Worm (Caenorhabditis elegans) whole organism, L3 larva: ENCODE data around the gene ZK792.12.

Experiments used
- R02D3.7 ChIP-seq: fragments of 150-350 bp; optimal IDR thresholded peaks from 2 replicates; lab custom pipeline; 2014; ENCODE audit warnings: missing biosample characterization, missing genetic modification characterization
- ZK546.5 ChIP-seq: sonication (generic microtip); optimal IDR thresholded peaks from 2 replicates; lab custom pipeline; 2017; ENCODE audit warnings: missing biosample characterization, missing genetic modification characterization
- aly-2 ChIP-seq: fragments of 150-350 bp; optimal IDR thresholded peaks from 2 replicates; lab custom pipeline; 2014; ENCODE audit warnings: missing biosample characterization, missing genetic modification characterization
- ama-1 ChIP-seq: fragments of 150-350 bp; optimal IDR thresholded peaks from 2 replicates; lab custom pipeline; 2018
- ceh-16 ChIP-seq: sonication (generic microtip); optimal IDR thresholded peaks from 2 replicates; lab custom pipeline; 2017; ENCODE audit warnings: missing biosample characterization, missing genetic modification characterization
- ceh-28 ChIP-seq: fragments of 150-350 bp; optimal IDR thresholded peaks from 2 replicates; lab custom pipeline; 2014; ENCODE audit warnings: missing biosample characterization, missing genetic modification reagents, missing genetic modification characterization
- ceh-82 ChIP-seq: fragments of 150-350 bp; optimal IDR thresholded peaks from 2 replicates; lab custom pipeline; 2014; ENCODE audit warnings: missing biosample characterization, missing genetic modification characterization
- ceh-9 ChIP-seq: sonication (generic microtip); optimal IDR thresholded peaks from 2 replicates; lab custom pipeline; 2018; ENCODE audit warnings: missing biosample characterization, missing genetic modification characterization
- daf-12 ChIP-seq: fragments of 150-350 bp; optimal IDR thresholded peaks from 2 replicates; lab custom pipeline; 2014; ENCODE audit warnings: missing biosample characterization, missing genetic modification reagents, missing genetic modification characterization
- egl-27 ChIP-seq: sonication (generic microtip); optimal IDR thresholded peaks from 4 replicates; lab custom pipeline; 2017; ENCODE audit warnings: missing biosample characterization, missing genetic modification reagents, missing genetic modification characterization
- egl-5 ChIP-seq: fragments of 150-350 bp; optimal IDR thresholded peaks from 2 replicates; lab custom pipeline; 2017; ENCODE audit warnings: missing biosample characterization, missing genetic modification reagents, missing genetic modification characterization, inconsistent platforms
- elt-1 ChIP-seq: fragments of 150-350 bp; optimal IDR thresholded peaks from 2 replicates; lab custom pipeline; 2014; ENCODE audit warnings: missing biosample characterization, missing genetic modification characterization
- elt-2 ChIP-seq: sonication (generic microtip); optimal IDR thresholded peaks from 2 replicates; lab custom pipeline; 2016; ENCODE audit warnings: missing genetic modification reagents, mild to moderate bottlenecking, missing genetic modification characterization, missing compliant biosample characterization
- elt-3 ChIP-seq, 3 experiments: fragments of 150-350 bp in 1 of 3; sonication (generic microtip) in 2 of 3; optimal IDR thresholded peaks; 2 replicates in 2 of 3; 4 replicates in 1 of 3; lab custom pipeline; 2014 to 2017; ENCODE audit warnings: missing biosample characterization in 3 of 3, missing genetic modification characterization in 3 of 3
- eor-1 ChIP-seq, 2 experiments: fragments of 150-350 bp; optimal IDR thresholded peaks; 2 replicates each; lab custom pipeline; 2014 to 2018; ENCODE audit warnings: missing biosample characterization in 2 of 2, missing genetic modification characterization in 2 of 2
- fkh-10 ChIP-seq: sonication (generic microtip); optimal IDR thresholded peaks from 2 replicates; lab custom pipeline; 2017; ENCODE audit warnings: missing biosample characterization, missing genetic modification reagents, missing genetic modification characterization
- fkh-2 ChIP-seq: fragments of 150-350 bp; optimal IDR thresholded peaks from 2 replicates; lab custom pipeline; 2014; ENCODE audit warnings: missing biosample characterization, missing genetic modification reagents, missing genetic modification characterization
- fos-1 ChIP-seq: fragments of 150-350 bp; optimal IDR thresholded peaks from 2 replicates; lab custom pipeline; 2014; ENCODE audit warnings: missing biosample characterization, missing genetic modification characterization
- hmg-11 ChIP-seq: sonication (generic microtip); optimal IDR thresholded peaks from 2 replicates; lab custom pipeline; 2016; ENCODE audit warnings: missing genetic modification characterization, missing compliant biosample characterization
- jun-1 ChIP-seq: fragments of 150-350 bp; optimal IDR thresholded peaks from 2 replicates; lab custom pipeline; 2014; ENCODE audit warnings: missing biosample characterization, missing genetic modification reagents, missing genetic modification characterization
- lin-15B ChIP-seq: fragments of 150-350 bp; optimal IDR thresholded peaks from 2 replicates; lab custom pipeline; 2014; ENCODE audit warnings: missing biosample characterization, missing genetic modification characterization
- lin-39 ChIP-seq: fragments of 150-350 bp; optimal IDR thresholded peaks from 2 replicates; lab custom pipeline; 2018; ENCODE audit warnings: missing biosample characterization, missing genetic modification reagents, missing genetic modification characterization
- lsy-12 ChIP-seq: sonication (generic microtip); optimal IDR thresholded peaks from 2 replicates; lab custom pipeline; 2016; ENCODE audit warnings: mild to moderate bottlenecking, missing genetic modification characterization, missing compliant biosample characterization
- mdl-1 ChIP-seq: fragments of 150-350 bp; optimal IDR thresholded peaks from 2 replicates; lab custom pipeline; 2014; ENCODE audit warnings: missing biosample characterization, missing genetic modification characterization
- mml-1 ChIP-seq: fragments of 150-350 bp; sonication (generic microtip); optimal IDR thresholded peaks from 3 replicates; lab custom pipeline; 2014; ENCODE audit warnings: missing biosample characterization, missing genetic modification characterization
- nfya-1 ChIP-seq: sonication (generic microtip); optimal IDR thresholded peaks from 2 replicates; lab custom pipeline; 2017; ENCODE audit warnings: missing genetic modification characterization, mild to moderate bottlenecking, missing compliant biosample characterization, antibody characterized with exemption, moderate library complexity; ENCODE audit not compliant: insufficient read depth
- nhr-11 ChIP-seq: fragments of 150-350 bp; optimal IDR thresholded peaks from 2 replicates; lab custom pipeline; 2014; ENCODE audit warnings: missing biosample characterization, missing genetic modification characterization
- nhr-12 ChIP-seq: fragments of 150-350 bp; optimal IDR thresholded peaks from 2 replicates; lab custom pipeline; 2014; ENCODE audit warnings: missing biosample characterization, missing genetic modification characterization
- nhr-23 ChIP-seq: fragments of 150-350 bp; optimal IDR thresholded peaks from 2 replicates; lab custom pipeline; 2014; ENCODE audit warnings: missing biosample characterization, missing genetic modification reagents, missing genetic modification characterization
- nhr-237 ChIP-seq: fragments of 150-350 bp; optimal IDR thresholded peaks from 2 replicates; lab custom pipeline; 2014; ENCODE audit warnings: missing biosample characterization, missing genetic modification characterization
- nhr-25 ChIP-seq: sonication (generic microtip); optimal IDR thresholded peaks from 2 replicates; lab custom pipeline; 2017; ENCODE audit warnings: missing biosample characterization, missing genetic modification characterization
- nhr-28 ChIP-seq: fragments of 150-350 bp; optimal IDR thresholded peaks from 2 replicates; lab custom pipeline; 2014; ENCODE audit warnings: missing biosample characterization, missing genetic modification characterization
- nhr-43 ChIP-seq: sonication (generic microtip); optimal IDR thresholded peaks from 2 replicates; lab custom pipeline; 2016; ENCODE audit warnings: mild to moderate bottlenecking, missing genetic modification characterization, missing compliant biosample characterization; ENCODE audit not compliant: poor library complexity, severe bottlenecking
- nhr-67 ChIP-seq: fragments of 150-350 bp; optimal IDR thresholded peaks from 2 replicates; lab custom pipeline; 2014; ENCODE audit warnings: missing biosample characterization, missing genetic modification characterization
- nhr-76 ChIP-seq: fragments of 150-350 bp; sonication (generic microtip); optimal IDR thresholded peaks from 5 replicates; lab custom pipeline; 2014; ENCODE audit warnings: missing biosample characterization, missing genetic modification characterization
- nhr-77 ChIP-seq: fragments of 150-350 bp; optimal IDR thresholded peaks from 2 replicates; lab custom pipeline; 2014; ENCODE audit warnings: missing biosample characterization, missing genetic modification characterization
- pha-4 ChIP-seq: fragments of 150-350 bp; optimal IDR thresholded peaks from 2 replicates; lab custom pipeline; 2014; ENCODE audit warnings: missing biosample characterization, missing genetic modification reagents, missing genetic modification characterization
- pqm-1 ChIP-seq: fragments of 150-350 bp; optimal IDR thresholded peaks from 2 replicates; lab custom pipeline; 2017; ENCODE audit warnings: missing biosample characterization, missing genetic modification characterization, inconsistent platforms
- sea-2 ChIP-seq: fragments of 150-350 bp; sonication (generic microtip); optimal IDR thresholded peaks from 4 replicates; lab custom pipeline; 2014; ENCODE audit warnings: missing biosample characterization, missing genetic modification reagents, missing genetic modification characterization
- skn-1 ChIP-seq: fragments of 150-350 bp; optimal IDR thresholded peaks from 2 replicates; lab custom pipeline; 2014; ENCODE audit warnings: missing biosample characterization, missing genetic modification characterization
- snpc-4 ChIP-seq: fragments of 150-350 bp; optimal IDR thresholded peaks from 2 replicates; lab custom pipeline; 2014; ENCODE audit warnings: missing biosample characterization, missing genetic modification characterization
- tbx-2 ChIP-seq: sonication (generic microtip); optimal IDR thresholded peaks from 2 replicates; lab custom pipeline; 2016; ENCODE audit warnings: mild to moderate bottlenecking, missing genetic modification characterization, missing compliant biosample characterization
- unc-39 ChIP-seq: sonication (generic microtip); optimal IDR thresholded peaks from 4 replicates; lab custom pipeline; 2017; ENCODE audit warnings: missing biosample characterization, missing genetic modification characterization
- unc-62 ChIP-seq: fragments of 150-350 bp; sonication (generic microtip); optimal IDR thresholded peaks from 4 replicates; lab custom pipeline; 2014; ENCODE audit warnings: missing biosample characterization, missing genetic modification reagents, missing genetic modification characterization
- zag-1 ChIP-seq: fragments of 150-350 bp; optimal IDR thresholded peaks from 2 replicates; lab custom pipeline; 2014; ENCODE audit warnings: missing biosample characterization, missing genetic modification characterization
- ztf-11 ChIP-seq: fragments of 150-350 bp; optimal IDR thresholded peaks from 2 replicates; lab custom pipeline; 2014; ENCODE audit warnings: missing biosample characterization, missing genetic modification characterization
- ztf-4 ChIP-seq: fragments of 150-350 bp; optimal IDR thresholded peaks from 2 replicates; lab custom pipeline; 2014; ENCODE audit warnings: missing biosample characterization, missing genetic modification characterization

The ZK792.12 gene

ce11 chrIV:11690988-11691387, 2.6 kb upstream of the ZK792.12 start, which contains the start of gene let-60:
let-60 (minus strand) TSS chrIV:11691088.
- TF ChIP-seq lin-39 (tag; lab: Kevin White, UChicago) (no peak), snpc-4 (tag; lab: Kevin White, UChicago) (no peak), mdl-1 (tag; lab: Kevin White, UChicago) (no peak), ceh-28 (no peak), nhr-28 (tag; lab: Kevin White, UChicago) (no peak), zag-1 (no peak)

- TF ChIP-seq lin-39 (tag; lab: Kevin White, UChicago) (peak; percentile 27), ztf-11 (tag; lab: Kevin White, UChicago) (no peak)
These were observed 2.1 kb upstream of the ZK792.12 start for ce11 chrIV:11691524-11691923.

ce11 chrIV:11692071-11692673, 1.4 kb upstream of the ZK792.12 start:
- peak; percentile 24 for TF ChIP-seq unc-39
- no peak for TF ChIP-seq ZK546.5 (tag; lab: Kevin White, UChicago)
- no peak for TF ChIP-seq R02D3.7 (tag; lab: Kevin White, UChicago)
- peak; percentile 64 for TF ChIP-seq hmg-11 (tag; lab: Kevin White, UChicago)
- no peak for TF ChIP-seq mml-1 (tag; lab: Kevin White, UChicago)
- TF ChIP-seq lin-15B (tag; lab: Kevin White, UChicago), result peak; percentile 62
- no peak for TF ChIP-seq zag-1
- peak; percentile 22 for TF ChIP-seq elt-1 (tag; lab: Kevin White, UChicago)
- peak; percentile 51 for TF ChIP-seq lsy-12 (tag; lab: Kevin White, UChicago)
- peak; percentile 60 for TF ChIP-seq snpc-4 (tag; lab: Kevin White, UChicago)
- no peak for TF ChIP-seq mdl-1 (tag; lab: Kevin White, UChicago)
- no peak for TF ChIP-seq nhr-237
- no peak for TF ChIP-seq ceh-9
- TF ChIP-seq nfya-1 (tag; lab: Kevin White, UChicago), result peak; percentile 84
- peak; percentile 7 for TF ChIP-seq ceh-82
- TF ChIP-seq ama-1 (lab: Kevin White, UChicago), result peak; percentile 47
- TF ChIP-seq nhr-43 (tag; lab: Kevin White, UChicago), result no peak
- TF ChIP-seq pha-4, result peak; percentile 92
- TF ChIP-seq nhr-76, result no peak
- peak; percentile 51 for TF ChIP-seq ceh-28
- peak; percentile 96 for TF ChIP-seq elt-2 (tag; lab: Kevin White, UChicago)
- no peak for TF ChIP-seq nhr-28 (tag; lab: Kevin White, UChicago)
- TF ChIP-seq tbx-2 (tag; lab: Kevin White, UChicago), result peak; percentile 38
- TF ChIP-seq nhr-23 (tag; lab: Kevin White, UChicago), result peak; percentile 75
- TF ChIP-seq fkh-2 (tag; lab: Kevin White, UChicago), result no peak
- no peak for TF ChIP-seq aly-2 (tag; lab: Kevin White, UChicago)
- TF ChIP-seq skn-1 (tag; lab: Kevin White, UChicago), result peak; percentile 47
- TF ChIP-seq lin-39 (tag; lab: Kevin White, UChicago), result peak; percentile 73
- no peak for TF ChIP-seq sea-2 (GFP tag; lab: Kevin White, UChicago)
- no peak for TF ChIP-seq ztf-11 (tag; lab: Kevin White, UChicago)
- TF ChIP-seq nhr-67 (tag; lab: Kevin White, UChicago), result no peak
- TF ChIP-seq daf-12 (tag; lab: Kevin White, UChicago), result no peak
- TF ChIP-seq fos-1 (tag; lab: Kevin White, UChicago), result peak; percentile 1
- TF ChIP-seq jun-1 (tag; lab: Kevin White, UChicago), result peak; percentile 78
- TF ChIP-seq egl-5 (tag; lab: Kevin White, UChicago), result no peak
- TF ChIP-seq fkh-10 (GFP tag; lab: Kevin White, UChicago), result peak; percentile 41
- peak; percentile 88 for TF ChIP-seq pqm-1 (tag; lab: Kevin White, UChicago)
- no peak for TF ChIP-seq ztf-4 (tag; lab: Kevin White, UChicago)
- TF ChIP-seq egl-27 (tag; lab: Kevin White, UChicago), result peak; percentile 26
- TF ChIP-seq ceh-16 (tag; lab: Kevin White, UChicago), result no peak
- TF ChIP-seq elt-3 (tag; optimal IDR thresholded peaks at IDR 0.05; lab: Kevin White, UChicago), result peak in 2 of 3 experiments; percentile 51 to 61
- no peak for TF ChIP-seq eor-1 (tag; optimal IDR thresholded peaks at IDR 0.05; lab: Kevin White, UChicago)
- TF ChIP-seq nhr-12 (tag; lab: Kevin White, UChicago), result no peak
- TF ChIP-seq unc-62 (GFP tag; lab: Kevin White, UChicago), result peak; percentile 33
- TF ChIP-seq nhr-25 (tag; lab: Kevin White, UChicago), result peak; percentile 86
- TF ChIP-seq nhr-77 (tag; lab: Kevin White, UChicago), result no peak
- TF ChIP-seq nhr-11, result no peak
